Fruit fly (Drosophila melanogaster): Measurements from ENCODE around the gene CG14903.

- TF ChIP-seq Sox102F (GFP tag; optimal IDR thresholded peaks at IDR 0.05) = no peak
- TF ChIP-seq CG6163 (GFP tag; IDR thresholded peaks at IDR 0.05) = no peak
- no peak for TF ChIP-seq CG11902 (GFP tag; optimal IDR thresholded peaks at IDR 0.05)
These were observed 27.2 kb upstream of the CG14903 start for dm6 chr3R:16600735-16601134.

Data from whole organism, prepupa.